Worm (Caenorhabditis elegans) whole organism, L2 larva: ENCODE data around the gene F58A4.6.
A peak's percentile ranks its signal among the peaks of the same experiment; 100 is the strongest.

ENCODE experiments used
- C34F6.9 ChIP-seq: fragments of 150-350 bp; optimal IDR thresholded peaks from 2 replicates; lab custom pipeline; 2014; ENCODE audit warnings: missing biosample characterization, missing genetic modification characterization
- F13H6.1 ChIP-seq: sonication (generic microtip); optimal IDR thresholded peaks from 2 replicates; lab custom pipeline; 2016; ENCODE audit warnings: missing genetic modification characterization, missing compliant biosample characterization
- aly-2 ChIP-seq: fragments of 150-350 bp; optimal IDR thresholded peaks from 2 replicates; lab custom pipeline; 2014; ENCODE audit warnings: missing biosample characterization, missing genetic modification characterization
- crh-2 ChIP-seq: sonication (generic microtip); optimal IDR thresholded peaks from 2 replicates; lab custom pipeline; 2017; ENCODE audit warnings: missing biosample characterization, missing genetic modification characterization
- egl-27 ChIP-seq: sonication (generic microtip); optimal IDR thresholded peaks from 3 replicates; lab custom pipeline; 2017; ENCODE audit warnings: missing biosample characterization, missing genetic modification reagents, missing genetic modification characterization
- fos-1 ChIP-seq: fragments of 150-350 bp; optimal IDR thresholded peaks from 2 replicates; lab custom pipeline; 2014; ENCODE audit warnings: missing biosample characterization, missing genetic modification characterization
- lsy-2 ChIP-seq, 2 experiments: fragments of 150-350 bp in 1 of 2; sonication (generic microtip) in 1 of 2; optimal IDR thresholded peaks; 2 replicates each; lab custom pipeline; 2014 to 2017; ENCODE audit warnings: missing biosample characterization in 2 of 2, missing genetic modification characterization in 2 of 2
- mbf-1 ChIP-seq: sonication (generic microtip); optimal IDR thresholded peaks from 2 replicates; lab custom pipeline; 2017; ENCODE audit warnings: missing biosample characterization, missing genetic modification characterization
- nhr-10 ChIP-seq: sonication (generic microtip); optimal IDR thresholded peaks from 2 replicates; lab custom pipeline; 2017; ENCODE audit warnings: missing biosample characterization, missing genetic modification characterization
- nhr-237 ChIP-seq: fragments of 150-350 bp; optimal IDR thresholded peaks from 2 replicates; lab custom pipeline; 2014; ENCODE audit warnings: missing biosample characterization, missing genetic modification characterization
- nhr-25 ChIP-seq: fragments of 150-350 bp; sonication (generic microtip); optimal IDR thresholded peaks from 3 replicates; lab custom pipeline; 2014; ENCODE audit warnings: missing biosample characterization, missing genetic modification characterization
- nhr-77 ChIP-seq: fragments of 150-350 bp; optimal IDR thresholded peaks from 2 replicates; lab custom pipeline; 2014; ENCODE audit warnings: missing biosample characterization, missing genetic modification characterization
- peb-1 ChIP-seq: fragments of 150-350 bp; optimal IDR thresholded peaks from 2 replicates; lab custom pipeline; 2014; ENCODE audit warnings: missing biosample characterization, missing genetic modification characterization
- sem-4 ChIP-seq: fragments of 150-350 bp; optimal IDR thresholded peaks from 2 replicates; lab custom pipeline; 2014; ENCODE audit warnings: missing biosample characterization, missing genetic modification reagents, missing genetic modification characterization
- skn-1 ChIP-seq: sonication (generic microtip); optimal IDR thresholded peaks from 2 replicates; lab custom pipeline; 2017; ENCODE audit warnings: missing biosample characterization, missing genetic modification characterization
- sma-3 ChIP-seq: sonication (generic microtip); optimal IDR thresholded peaks from 2 replicates; lab custom pipeline; 2016; ENCODE audit warnings: missing genetic modification reagents, missing genetic modification characterization, missing compliant biosample characterization
- sma-9 ChIP-seq, 2 experiments: fragments of 150-350 bp in 1 of 2; sonication (generic microtip) in 1 of 2; optimal IDR thresholded peaks; 2 replicates each; lab custom pipeline; 2014 to 2016; ENCODE audit warnings: missing genetic modification characterization in 2 of 2, mild to moderate bottlenecking in 1 of 2, missing biosample characterization in 1 of 2, missing compliant biosample characterization in 1 of 2, missing genetic modification reagents in 1 of 2, moderate library complexity in 1 of 2
- unc-62 ChIP-seq: fragments of 150-350 bp; optimal IDR thresholded peaks from 2 replicates; lab custom pipeline; 2014; ENCODE audit warnings: missing biosample characterization, missing genetic modification reagents, missing genetic modification characterization
- zag-1 ChIP-seq: fragments of 150-350 bp; optimal IDR thresholded peaks from 2 replicates; lab custom pipeline; 2014; ENCODE audit warnings: missing biosample characterization, missing genetic modification characterization

Gene F58A4.6

ce11 chrIII:9662266-9662959 lies 48.1 kb downstream of the F58A4.6 start (continued):
- no peak for TF ChIP-seq skn-1 (tag; lab: Kevin White, UChicago)
- TF ChIP-seq mbf-1 (tag; lab: Kevin White, UChicago), result no peak
- no peak for TF ChIP-seq aly-2 (tag; lab: Kevin White, UChicago)
- TF ChIP-seq C34F6.9 (tag; lab: Kevin White, UChicago), result peak; percentile 32
- peak; percentile 74 for TF ChIP-seq F13H6.1 (tag; lab: Kevin White, UChicago)
- TF ChIP-seq crh-2, result no peak
- no peak for TF ChIP-seq fos-1 (tag; lab: Kevin White, UChicago)
- TF ChIP-seq lsy-2 (tag; optimal IDR thresholded peaks at IDR 0.05; lab: Kevin White, UChicago), result peak in 1 of 2 experiments; percentile 47
- no peak for TF ChIP-seq unc-62 (GFP tag; lab: Kevin White, UChicago)
- no peak for TF ChIP-seq nhr-237 (tag; lab: Kevin White, UChicago)
- no peak for TF ChIP-seq sma-3
- TF ChIP-seq, all 48 proteins: peak for 7

DNA sequence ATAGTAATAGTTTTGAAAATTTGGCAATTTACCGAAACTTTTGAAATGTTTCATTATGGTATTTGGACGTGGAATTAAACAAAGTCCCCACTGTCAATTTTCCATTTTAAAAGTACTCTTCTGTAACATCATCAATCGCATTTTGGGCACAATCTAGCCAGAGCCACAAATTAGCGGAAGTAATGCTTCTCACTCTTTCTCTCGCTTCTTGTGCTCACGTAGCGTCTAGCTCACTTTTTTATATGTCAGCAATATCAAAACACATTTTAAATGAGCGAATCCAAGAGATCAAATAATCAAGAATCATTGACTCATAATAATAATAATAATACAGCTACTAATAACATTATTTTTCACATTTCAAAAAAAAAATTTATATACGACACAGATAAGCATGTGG lies 49.7 kb downstream of the F58A4.6 start:
- TF ChIP-seq peb-1 (tag; lab: Kevin White, UChicago) (no peak), nhr-25 (tag; lab: Kevin White, UChicago) (no peak), nhr-77 (tag; lab: Kevin White, UChicago) (no peak)

- TF ChIP-seq egl-27 (peak; percentile 1), nhr-10 (tag; lab: Kevin White, UChicago) (no peak), F13H6.1 (tag; lab: Kevin White, UChicago) (peak; percentile 55), lsy-2 (tag; optimal IDR thresholded peaks at IDR 0.05; lab: Kevin White, UChicago) (peak in 1 of 2 experiments; percentile 40), sem-4 (tag; lab: Kevin White, UChicago) (peak; percentile 71), C34F6.9 (tag; lab: Kevin White, UChicago) (peak; percentile 4), aly-2 (tag; lab: Kevin White, UChicago) (no peak), sma-9 (GFP tag; optimal IDR thresholded peaks at IDR 0.05; lab: Kevin White, UChicago) (peak; percentile 80), sma-9 (tag; optimal IDR thresholded peaks at IDR 0.05; lab: Kevin White, UChicago) (no peak), zag-1 (peak; percentile 26)
These were observed 50.4 kb downstream of the F58A4.6 start for ce11 chrIII:9664484-9665221.
